Worm (Caenorhabditis elegans) whole organism, late embryonic: ENCODE data around the gene T02B11.3.
"Not testable (repeated sequence)": the region's sequence is repeated elsewhere in the genome, so short reads cannot be mapped to it uniquely, and the experiment has no call there.

Experiments used
- C38D4.7 ChIP-seq: fragments of 200-800 bp; sonication (Bioruptor generic); optimal IDR thresholded peaks from 2 replicates; lab custom pipeline; 2018; ENCODE audit warnings: mild to moderate bottlenecking, missing genetic modification characterization, moderate library complexity, missing compliant biosample characterization
- F13H6.1 ChIP-seq: sonication (generic microtip); optimal IDR thresholded peaks from 2 replicates; lab custom pipeline; 2016; ENCODE audit warnings: missing genetic modification characterization, missing compliant biosample characterization
- ama-1 ChIP-seq: fragments of 150-350 bp; optimal IDR thresholded peaks from 2 replicates; lab custom pipeline; 2014
- ceh-9 ChIP-seq: sonication (generic microtip); optimal IDR thresholded peaks from 2 replicates; lab custom pipeline; 2016; ENCODE audit warnings: mild to moderate bottlenecking, missing genetic modification characterization, inconsistent platforms, missing compliant biosample characterization
- mec-3 ChIP-seq: sonication (generic microtip); optimal IDR thresholded peaks from 2 replicates; lab custom pipeline; 2016; ENCODE audit warnings: borderline replicate concordance, missing genetic modification characterization, missing compliant biosample characterization
- sox-2 ChIP-seq: fragments of 200-800 bp; sonication (Bioruptor generic); IDR thresholded peaks from 2 replicates; pipeline ENCODE4 v1.3.6; 2022; ENCODE audit warnings: missing genetic modification reagents, missing genetic modification characterization, missing compliant biosample characterization

DNA sequence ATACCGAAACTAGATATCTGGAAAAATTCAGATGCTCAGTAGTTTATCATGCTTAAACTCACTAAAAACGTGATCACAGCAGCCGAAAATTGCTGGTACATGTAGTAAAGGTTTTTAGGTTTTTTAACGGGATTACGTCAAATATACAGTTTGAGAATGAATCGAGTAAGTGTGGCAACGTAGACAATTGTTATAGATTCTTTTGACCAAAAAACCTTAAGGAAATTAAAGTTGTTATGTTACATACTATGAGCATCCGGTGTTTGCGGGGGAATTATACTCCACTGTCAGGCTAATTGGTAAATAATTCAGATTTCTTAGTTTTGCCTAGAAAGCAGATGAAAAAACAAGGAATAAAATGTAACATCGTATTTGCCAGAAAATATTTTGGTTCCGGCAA is 46.0 kb downstream of the T02B11.3 start, which contains the start of gene srx-32:
- TF ChIP-seq ama-1; mec-3; ceh-9 (tag; lab: Kevin White, UChicago); sox-2 (GFP tag; lab: Robert Waterston, UW); F13H6.1 (tag; lab: Kevin White, UChicago); C38D4.7: not testable (repeated sequence)
